Fruit fly (Drosophila melanogaster) whole organism, embryonic: ENCODE data around the gene CG11980.

Source experiments
- Adf1 ChIP-seq: fragments of 200-800 bp; sonication (Bioruptor generic); IDR thresholded peaks from 2 replicates; pipeline ENCODE4 v1.3.6; 2022; ENCODE audit warnings: missing biosample characterization, missing genetic modification characterization
- B-H2 ChIP-seq: fragments of 200-800 bp; sonication (Bioruptor generic); optimal IDR thresholded peaks from 2 replicates; lab custom pipeline; 2018; ENCODE audit warnings: missing biosample characterization, mild to moderate bottlenecking, missing genetic modification characterization
- CG10959 ChIP-seq: fragments of 200-800 bp; sonication (Bioruptor generic); IDR thresholded peaks from 2 replicates; pipeline ENCODE4 v1.3.6; 2022; ENCODE audit warnings: missing biosample characterization, missing genetic modification characterization
- CG11504 ChIP-seq: fragments of 200-800 bp; sonication (Bioruptor generic); optimal IDR thresholded peaks from 3 replicates; lab custom pipeline; 2019; ENCODE audit warnings: missing biosample characterization, mild to moderate bottlenecking, missing genetic modification characterization, moderate library complexity
- CG12104 ChIP-seq: fragments of 200-800 bp; sonication (Bioruptor generic); optimal IDR thresholded peaks from 3 replicates; lab custom pipeline; 2016; ENCODE audit warnings: missing biosample characterization, missing genetic modification characterization
- CG12155 ChIP-seq: fragments of 200-800 bp; sonication (Bioruptor generic); optimal IDR thresholded peaks from 3 replicates; lab custom pipeline; 2016; ENCODE audit warnings: missing biosample characterization, missing genetic modification characterization
- CG13775 ChIP-seq: fragments of 200-800 bp; sonication (Bioruptor generic); optimal IDR thresholded peaks from 3 replicates; lab custom pipeline; 2017; ENCODE audit warnings: missing biosample characterization, mild to moderate bottlenecking, missing genetic modification characterization
- CG14441 ChIP-seq: fragments of 200-800 bp; sonication (Bioruptor generic); IDR thresholded peaks from 2 replicates; pipeline ENCODE4 v1.3.6; 2022; ENCODE audit warnings: missing biosample characterization, missing genetic modification characterization
- CG17385 ChIP-seq: fragments of 200-800 bp; sonication (Bioruptor generic); optimal IDR thresholded peaks from 3 replicates; lab custom pipeline; 2018; ENCODE audit warnings: missing biosample characterization, mild to moderate bottlenecking, missing genetic modification characterization
- CG18764 ChIP-seq: fragments of 200-800 bp; sonication (Bioruptor generic); optimal IDR thresholded peaks from 3 replicates; lab custom pipeline; 2016; ENCODE audit warnings: missing biosample characterization, missing genetic modification characterization
- CG2199 ChIP-seq: fragments of 200-800 bp; sonication (Bioruptor generic); IDR thresholded peaks from 3 replicates; pipeline ENCODE4 v1.3.6; 2022; ENCODE audit warnings: missing biosample characterization, missing genetic modification characterization
- CG31365 ChIP-seq: fragments of 200-800 bp; sonication (Bioruptor generic); optimal IDR thresholded peaks from 2 replicates; lab custom pipeline; 2018; ENCODE audit warnings: missing biosample characterization, mild to moderate bottlenecking, missing genetic modification characterization
- CG32767 ChIP-seq: fragments of 200-800 bp; sonication (Bioruptor generic); IDR thresholded peaks from 2 replicates; pipeline ENCODE4 v1.3.6; 2022; ENCODE audit warnings: missing biosample characterization, missing genetic modification characterization
- CG6683 ChIP-seq: fragments of 200-800 bp; sonication (Bioruptor generic); optimal IDR thresholded peaks from 2 replicates; lab custom pipeline; 2017; ENCODE audit warnings: missing biosample characterization, mild to moderate bottlenecking, missing genetic modification characterization, missing genetic modification reagents
- CG6813 ChIP-seq: fragments of 200-800 bp; sonication (Bioruptor generic); optimal IDR thresholded peaks from 2 replicates; lab custom pipeline; 2017; ENCODE audit warnings: missing biosample characterization, missing genetic modification characterization, mild to moderate bottlenecking, moderate library complexity, missing genetic modification reagents
- CG7556 ChIP-seq: fragments of 200-800 bp; sonication (Bioruptor generic); optimal IDR thresholded peaks from 2 replicates; lab custom pipeline; 2017; ENCODE audit warnings: missing biosample characterization, mild to moderate bottlenecking, missing genetic modification characterization
- CG8388 ChIP-seq: fragments of 200-800 bp; sonication (Bioruptor generic); optimal IDR thresholded peaks from 2 replicates; lab custom pipeline; 2019; ENCODE audit warnings: missing biosample characterization, mild to moderate bottlenecking, missing genetic modification characterization, moderate library complexity
- CG8924 ChIP-seq: fragments of 200-800 bp; optimal IDR thresholded peaks from 3 replicates; lab custom pipeline; 2019; ENCODE audit warnings: missing biosample characterization, mild to moderate bottlenecking, missing genetic modification characterization, moderate library complexity
- CHES-1-like ChIP-seq: fragments of 200-800 bp; sonication (Bioruptor generic); optimal IDR thresholded peaks from 2 replicates; lab custom pipeline; 2016; ENCODE audit warnings: missing biosample characterization, missing genetic modification characterization
- Dp ChIP-seq: fragments of 200-800 bp; sonication (Bioruptor generic); optimal IDR thresholded peaks from 2 replicates; lab custom pipeline; 2018; ENCODE audit warnings: missing biosample characterization, mild to moderate bottlenecking, missing genetic modification characterization, moderate library complexity
- Fer3 ChIP-seq: fragments of 200-800 bp; sonication (Bioruptor generic); optimal IDR thresholded peaks from 2 replicates; lab custom pipeline; 2018; ENCODE audit warnings: missing biosample characterization, mild to moderate bottlenecking, missing genetic modification characterization, moderate library complexity
- Hmr ChIP-seq: fragments of 200-800 bp; sonication (Bioruptor generic); optimal IDR thresholded peaks from 3 replicates; lab custom pipeline; 2017; ENCODE audit warnings: mild to moderate bottlenecking, missing biosample characterization, missing genetic modification reagents, missing genetic modification characterization
- Max ChIP-seq: fragments of 200-800 bp; sonication (Bioruptor generic); optimal IDR thresholded peaks from 2 replicates; lab custom pipeline; 2016; ENCODE audit warnings: missing biosample characterization, mild to moderate bottlenecking, missing genetic modification characterization
- NC2α ChIP-seq: fragments of 200-800 bp; sonication (Bioruptor generic); optimal IDR thresholded peaks from 2 replicates; lab custom pipeline; 2016; ENCODE audit warnings: missing biosample characterization, missing genetic modification characterization
- Pdp1 ChIP-seq, 2 experiments: fragments of 200-800 bp; sonication (Bioruptor generic); optimal IDR thresholded peaks; 3 replicates each; lab custom pipeline; 2016; ENCODE audit warnings: missing biosample characterization in 2 of 2, missing genetic modification characterization in 2 of 2, mild to moderate bottlenecking in 1 of 2, moderate library complexity in 1 of 2
- Ravus ChIP-seq: fragments of 200-800 bp; sonication (Bioruptor generic); IDR thresholded peaks from 2 replicates; pipeline ENCODE4 v1.3.6; 2022; ENCODE audit warnings: missing biosample characterization, missing genetic modification characterization
- Xrp1 ChIP-seq: fragments of 200-800 bp; sonication (Bioruptor generic); IDR thresholded peaks from 2 replicates; pipeline ENCODE4 v1.3.6; 2022; ENCODE audit warnings: missing biosample characterization, missing genetic modification characterization
- btn ChIP-seq: fragments of 200-800 bp; sonication (Bioruptor generic); optimal IDR thresholded peaks from 2 replicates; lab custom pipeline; 2016; ENCODE audit warnings: missing biosample characterization, missing genetic modification characterization
- cad ChIP-seq: fragments of >200 bp; optimal IDR thresholded peaks from 2 replicates; lab custom pipeline; 2017; ENCODE audit warnings: missing biosample characterization, missing genetic modification characterization
- dimm ChIP-seq: fragments of 200-800 bp; sonication (Bioruptor generic); IDR thresholded peaks from 2 replicates; pipeline ENCODE4 v1.3.6; 2022; ENCODE audit warnings: missing biosample characterization, missing genetic modification characterization
- en ChIP-seq: fragments of 200-800 bp; sonication (Bioruptor generic); optimal IDR thresholded peaks from 2 replicates; lab custom pipeline; 2016; ENCODE audit warnings: missing biosample characterization, missing genetic modification characterization
- gt ChIP-seq: fragments of 200-800 bp; sonication (Bioruptor generic); IDR thresholded peaks from 2 replicates; pipeline ENCODE4 v1.3.6; 2022; ENCODE audit warnings: missing biosample characterization, missing genetic modification characterization
- hth ChIP-seq: fragments of >200 bp; optimal IDR thresholded peaks from 2 replicates; lab custom pipeline; 2017; ENCODE audit warnings: inconsistent platforms
- inv ChIP-seq: fragments of 200-800 bp; sonication (Bioruptor generic); IDR thresholded peaks from 2 replicates; pipeline ENCODE4 v1.3.6; 2022; ENCODE audit warnings: missing biosample characterization, missing genetic modification characterization; ENCODE audit not compliant: partially characterized antibody
- kay ChIP-seq: fragments of 200-800 bp; sonication (Bioruptor generic); optimal IDR thresholded peaks from 2 replicates; lab custom pipeline; 2016; ENCODE audit warnings: missing biosample characterization, missing genetic modification characterization
- ken ChIP-seq: fragments of 200-800 bp; sonication (Bioruptor generic); IDR thresholded peaks from 3 replicates; pipeline ENCODE4 v1.3.6; 2022; ENCODE audit warnings: missing biosample characterization, missing genetic modification characterization
- lola ChIP-seq, 3 experiments: fragments of >200 bp in 2 of 3; fragments of 200-800 bp in 1 of 3; sonication (Bioruptor generic) in 1 of 3; optimal IDR thresholded peaks; 2 replicates each; lab custom pipeline; 2017 to 2019; ENCODE audit warnings: missing biosample characterization in 3 of 3, missing genetic modification characterization in 3 of 3, mild to moderate bottlenecking in 1 of 3, moderate library complexity in 1 of 3
- psq ChIP-seq: fragments of 200-800 bp; sonication (Bioruptor generic); optimal IDR thresholded peaks from 2 replicates; lab custom pipeline; 2017; ENCODE audit warnings: missing biosample characterization, missing genetic modification characterization
- sd ChIP-seq: fragments of 200-800 bp; sonication (Bioruptor generic); optimal IDR thresholded peaks from 3 replicates; lab custom pipeline; 2018; ENCODE audit warnings: missing biosample characterization, mild to moderate bottlenecking, missing genetic modification characterization, moderate library complexity
- sens-2 ChIP-seq: fragments of 200-800 bp; sonication (Bioruptor generic); IDR thresholded peaks from 2 replicates; pipeline ENCODE4 v1.3.6; 2022; ENCODE audit warnings: missing biosample characterization, missing genetic modification characterization
- seq ChIP-seq: fragments of 200-800 bp; sonication (Bioruptor generic); IDR thresholded peaks from 2 replicates; pipeline ENCODE4 v1.3.6; 2022; ENCODE audit warnings: missing biosample characterization, missing genetic modification characterization
- sima ChIP-seq: fragments of 200-800 bp; sonication (Bioruptor generic); optimal IDR thresholded peaks from 2 replicates; lab custom pipeline; 2016; ENCODE audit warnings: missing biosample characterization, missing genetic modification characterization
- slp2 ChIP-seq: fragments of 200-800 bp; sonication (Bioruptor generic); optimal IDR thresholded peaks from 2 replicates; lab custom pipeline; 2016; ENCODE audit warnings: missing biosample characterization, missing genetic modification characterization
- so ChIP-seq: fragments of 200-800 bp; sonication (Bioruptor generic); IDR thresholded peaks from 3 replicates; pipeline ENCODE4 v1.3.6; 2022; ENCODE audit warnings: missing biosample characterization, missing genetic modification characterization
- sob ChIP-seq: fragments of 200-800 bp; sonication (Bioruptor generic); IDR thresholded peaks from 2 replicates; pipeline ENCODE4 v1.3.6; 2022; ENCODE audit warnings: missing biosample characterization, missing genetic modification characterization
- stc ChIP-seq: fragments of 200-800 bp; sonication (Bioruptor generic); IDR thresholded peaks from 2 replicates; pipeline ENCODE4 v1.3.6; 2022; ENCODE audit warnings: missing biosample characterization, missing genetic modification characterization
- tna ChIP-seq: fragments of 200-800 bp; sonication (Bioruptor generic); IDR thresholded peaks from 2 replicates; pipeline ENCODE4 v1.3.6; 2022; ENCODE audit warnings: missing biosample characterization, missing genetic modification characterization; ENCODE audit not compliant: partially characterized antibody
- yki ChIP-seq: fragments of >200 bp; optimal IDR thresholded peaks from 3 replicates; lab custom pipeline; 2018
- zf30C ChIP-seq: fragments of 200-800 bp; sonication (Bioruptor generic); optimal IDR thresholded peaks from 3 replicates; lab custom pipeline; 2018; ENCODE audit warnings: missing biosample characterization, mild to moderate bottlenecking, missing genetic modification characterization
- zfh1 ChIP-seq: fragments of 200-800 bp; sonication (Bioruptor generic); IDR thresholded peaks from 3 replicates; pipeline ENCODE4 v1.3.6; 2022; ENCODE audit warnings: missing biosample characterization, missing genetic modification characterization

The CG11980 gene

dm6 chr3R:9031797-9032418 lies 28.1 kb downstream of the CG11980 start (continued):
- TF ChIP-seq lola (GFP tag; optimal IDR thresholded peaks at IDR 0.05; lab: Kevin White, UChicago), result peak in 1 of 3 experiments; percentile 53
- TF ChIP-seq CG8924 (tag; lab: Kevin White, UChicago), result peak; percentile 89
- peak; percentile 90 for TF ChIP-seq Fer3
- TF ChIP-seq Dp (GFP tag; lab: Kevin White, UChicago), result no peak
- TF ChIP-seq tna, result no peak
- peak; percentile 83 for TF ChIP-seq CG6813 (GFP tag; lab: Kevin White, UChicago)
- peak; percentile 8 for TF ChIP-seq sima (GFP tag; lab: Kevin White, UChicago)
- TF ChIP-seq inv (GFP tag; lab: Robert Waterston, UW), result no peak
- peak; percentile 78 for TF ChIP-seq CG13775 (GFP tag; lab: Kevin White, UChicago)
- TF ChIP-seq CG8388 (GFP tag; lab: Kevin White, UChicago), result peak; percentile 83
- peak; percentile 90 for TF ChIP-seq ken (GFP tag; lab: Robert Waterston, UW)
- peak; percentile 66 for TF ChIP-seq CG31365 (tag; lab: Kevin White, UChicago)
- peak; percentile 74 for TF ChIP-seq btn (GFP tag; lab: Kevin White, UChicago)
- peak; percentile 76 for TF ChIP-seq CG12104 (GFP tag; lab: Kevin White, UChicago)
- peak; percentile 55 for TF ChIP-seq Ravus (GFP tag; lab: Robert Waterston, UW)
- TF ChIP-seq CG6683 (GFP tag; lab: Kevin White, UChicago), result peak; percentile 73
- TF ChIP-seq CG11504 (tag; lab: Kevin White, UChicago), result peak; percentile 92
- TF ChIP-seq CG18764, result peak; percentile 65
- TF ChIP-seq Adf1, result peak; percentile 50
- TF ChIP-seq so (GFP tag; lab: Robert Waterston, UW), result peak; percentile 92
- TF ChIP-seq kay, result peak; percentile 77
- no peak for TF ChIP-seq B-H2
- TF ChIP-seq CG10959 (GFP tag; lab: Robert Waterston, UW), result peak; percentile 75
- peak; percentile 88 for TF ChIP-seq CG7556 (GFP tag; lab: Kevin White, UChicago)
- peak; percentile 94 for TF ChIP-seq stc (GFP tag; lab: Robert Waterston, UW)
- TF ChIP-seq sob (GFP tag; lab: Robert Waterston, UW), result peak; percentile 88
- peak; percentile 87 for TF ChIP-seq Hmr
- peak; percentile 94 for TF ChIP-seq seq (GFP tag; lab: Robert Waterston, UW)
- peak; percentile 91 for TF ChIP-seq Xrp1 (GFP tag; lab: Robert Waterston, UW)
- peak; percentile 77 for TF ChIP-seq Max (GFP tag; lab: Kevin White, UChicago)
- peak; percentile 44 for TF ChIP-seq en (GFP tag; lab: Kevin White, UChicago)
- no peak for TF ChIP-seq zf30C (GFP tag; lab: Kevin White, UChicago)
- TF ChIP-seq sens-2 (GFP tag; lab: Robert Waterston, UW), result peak; percentile 83
- peak; percentile 84 for TF ChIP-seq CG17385 (GFP tag; lab: Kevin White, UChicago)
- TF ChIP-seq sd (tag; lab: Kevin White, UChicago), result peak; percentile 57
- peak; percentile 91 for TF ChIP-seq CG14441 (GFP tag; lab: Robert Waterston, UW)
- peak; percentile 79 for TF ChIP-seq CG12155 (GFP tag; lab: Kevin White, UChicago)
- TF ChIP-seq slp2 (GFP tag; lab: Kevin White, UChicago), result peak; percentile 58
- peak; percentile 77; the same call in 1 of the 3 replicates for TF ChIP-seq CG2199 (GFP tag; lab: Robert Waterston, UW)
- peak; percentile 92 for TF ChIP-seq zfh1 (GFP tag; lab: Robert Waterston, UW)
- TF ChIP-seq yki (lab: Kevin White, UChicago), result no peak
- peak; percentile 60 for TF ChIP-seq psq
- no peak for TF ChIP-seq hth
- peak; percentile 59 for TF ChIP-seq NC2α (GFP tag; lab: Kevin White, UChicago)
- TF ChIP-seq dimm (GFP tag; lab: Robert Waterston, UW), result no peak; the same call in 1 of the 2 replicates
- TF ChIP-seq gt, result peak; percentile 77
- peak; percentile 80 for TF ChIP-seq CHES-1-like (GFP tag; lab: Kevin White, UChicago)
- TF ChIP-seq cad, result no peak
- peak; percentile 90 for TF ChIP-seq CG32767 (GFP tag; lab: Robert Waterston, UW)
- peak; percentile 63 to 83 for TF ChIP-seq Pdp1 (GFP tag; optimal IDR thresholded peaks at IDR 0.05; lab: Kevin White, UChicago)
